Fruit fly (Drosophila melanogaster) S2 (cell line): ENCODE results near the gene t-cup.

Experiments
- CG8478 ChIP-seq: fragments of >200 bp; optimal IDR thresholded peaks from 2 replicates; lab custom pipeline; 2018
- CTCF ChIP-seq, 2 experiments: fragments of >200 bp; optimal IDR thresholded peaks; 2 replicates each; lab custom pipeline; 2018

DNA sequence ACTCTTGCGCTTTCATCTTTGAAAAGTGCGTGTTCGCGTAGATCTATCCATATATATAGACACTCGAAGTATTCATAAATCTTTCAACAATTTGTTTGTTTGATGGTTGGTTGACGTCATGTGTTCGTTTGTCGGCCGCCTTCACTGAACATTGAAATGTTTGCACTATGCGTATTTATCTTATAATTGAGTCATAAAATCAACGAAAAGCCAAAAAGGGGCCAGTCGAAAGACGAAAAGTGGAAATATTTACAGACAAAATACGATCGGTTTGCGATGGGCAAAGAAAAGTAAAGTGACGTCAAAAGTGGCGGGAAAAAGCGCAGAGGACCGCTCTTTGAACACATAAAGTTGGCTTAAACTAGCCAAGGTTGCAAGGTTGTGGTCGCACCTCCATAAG is 9.8 kb downstream of the t-cup start:
- TF ChIP-seq CG8478 (no peak), CTCF (optimal IDR thresholded peaks at IDR 0.05; lab: Kevin White, UChicago) (no peak)
